Worm (Caenorhabditis elegans) whole organism, L2 larva: Measurements from ENCODE around the gene npr-20.

Experiments used
- F13H6.1 ChIP-seq: sonication (generic microtip); optimal IDR thresholded peaks from 2 replicates; lab custom pipeline; 2016; ENCODE audit warnings: missing genetic modification characterization, missing compliant biosample characterization
- Y55F3AM.14 ChIP-seq: fragments of 200-800 bp; sonication (Bioruptor generic); optimal IDR thresholded peaks from 2 replicates; lab custom pipeline; 2018; ENCODE audit warnings: mild to moderate bottlenecking, missing genetic modification characterization, missing compliant biosample characterization
- ZK546.5 ChIP-seq: sonication (generic microtip); optimal IDR thresholded peaks from 2 replicates; lab custom pipeline; 2017; ENCODE audit warnings: missing biosample characterization, missing genetic modification characterization
- alr-1 ChIP-seq: fragments of 150-350 bp; optimal IDR thresholded peaks from 2 replicates; lab custom pipeline; 2014; ENCODE audit warnings: missing biosample characterization, missing genetic modification characterization
- ama-1 ChIP-seq: fragments of 150-350 bp; optimal IDR thresholded peaks from 2 replicates; lab custom pipeline; 2018; ENCODE audit warnings: inconsistent platforms
- blmp-1 ChIP-seq: sonication (generic microtip); optimal IDR thresholded peaks from 2 replicates; lab custom pipeline; 2017; ENCODE audit warnings: missing genetic modification characterization, mild to moderate bottlenecking, missing compliant biosample characterization, antibody characterized with exemption, moderate library complexity; ENCODE audit not compliant: insufficient read depth
- ceh-82 ChIP-seq: fragments of 150-350 bp; optimal IDR thresholded peaks from 2 replicates; lab custom pipeline; 2014; ENCODE audit warnings: missing biosample characterization, missing genetic modification characterization
- crh-2 ChIP-seq: sonication (generic microtip); optimal IDR thresholded peaks from 2 replicates; lab custom pipeline; 2017; ENCODE audit warnings: missing biosample characterization, missing genetic modification characterization
- dmd-4 ChIP-seq: sonication (generic microtip); optimal IDR thresholded peaks from 2 replicates; lab custom pipeline; 2017; ENCODE audit warnings: missing biosample characterization, missing genetic modification characterization
- elt-1 ChIP-seq: fragments of 150-350 bp; optimal IDR thresholded peaks from 2 replicates; lab custom pipeline; 2014; ENCODE audit warnings: missing biosample characterization, missing genetic modification characterization
- elt-3 ChIP-seq: sonication (generic microtip); optimal IDR thresholded peaks from 2 replicates; lab custom pipeline; 2017; ENCODE audit warnings: missing biosample characterization, missing genetic modification characterization
- fos-1 ChIP-seq: fragments of 150-350 bp; optimal IDR thresholded peaks from 2 replicates; lab custom pipeline; 2014; ENCODE audit warnings: missing biosample characterization, missing genetic modification characterization
- gmeb-1 ChIP-seq: fragments of 150-350 bp; optimal IDR thresholded peaks from 2 replicates; lab custom pipeline; 2014; ENCODE audit warnings: missing biosample characterization, missing genetic modification characterization
- lin-11 ChIP-seq: fragments of 150-350 bp; sonication (generic microtip); optimal IDR thresholded peaks from 2 replicates; lab custom pipeline; 2014; ENCODE audit warnings: missing biosample characterization, missing genetic modification characterization, inconsistent platforms, mixed read lengths
- lin-13 ChIP-seq: fragments of 150-350 bp; optimal IDR thresholded peaks from 2 replicates; lab custom pipeline; 2014; ENCODE audit warnings: missing biosample characterization, missing genetic modification reagents, missing genetic modification characterization
- lin-39 ChIP-seq: fragments of 150-350 bp; optimal IDR thresholded peaks from 2 replicates; lab custom pipeline; 2014; ENCODE audit warnings: missing biosample characterization, missing genetic modification reagents, missing genetic modification characterization
- lsy-2 ChIP-seq, 2 experiments: fragments of 150-350 bp in 1 of 2; sonication (generic microtip) in 1 of 2; optimal IDR thresholded peaks; 2 replicates each; lab custom pipeline; 2014 to 2017; ENCODE audit warnings: missing biosample characterization in 2 of 2, missing genetic modification characterization in 2 of 2
- mab-5 ChIP-seq: fragments of 150-350 bp; optimal IDR thresholded peaks from 2 replicates; lab custom pipeline; 2014; ENCODE audit warnings: missing biosample characterization, missing genetic modification characterization
- mbf-1 ChIP-seq: sonication (generic microtip); optimal IDR thresholded peaks from 2 replicates; lab custom pipeline; 2017; ENCODE audit warnings: missing biosample characterization, missing genetic modification characterization
- mdl-1 ChIP-seq, 2 experiments: fragments of 150-350 bp in 1 of 2; sonication (generic microtip) in 1 of 2; optimal IDR thresholded peaks; 2 replicates each; lab custom pipeline; 2017; ENCODE audit warnings: missing biosample characterization in 2 of 2, missing genetic modification characterization in 2 of 2
- nhr-10 ChIP-seq: sonication (generic microtip); optimal IDR thresholded peaks from 2 replicates; lab custom pipeline; 2017; ENCODE audit warnings: missing biosample characterization, missing genetic modification characterization
- nhr-11 ChIP-seq: fragments of 150-350 bp; optimal IDR thresholded peaks from 2 replicates; lab custom pipeline; 2014; ENCODE audit warnings: missing biosample characterization, missing genetic modification characterization
- nhr-12 ChIP-seq: fragments of 150-350 bp; optimal IDR thresholded peaks from 2 replicates; lab custom pipeline; 2014; ENCODE audit warnings: missing biosample characterization, missing genetic modification characterization
- nhr-129 ChIP-seq: fragments of 150-350 bp; optimal IDR thresholded peaks from 2 replicates; lab custom pipeline; 2014; ENCODE audit warnings: missing biosample characterization, missing genetic modification characterization
- nhr-21 ChIP-seq: fragments of 150-350 bp; optimal IDR thresholded peaks from 2 replicates; lab custom pipeline; 2014; ENCODE audit warnings: missing biosample characterization, missing genetic modification characterization
- nhr-23 ChIP-seq: fragments of 150-350 bp; optimal IDR thresholded peaks from 2 replicates; lab custom pipeline; 2014; ENCODE audit warnings: missing biosample characterization, missing genetic modification reagents, missing genetic modification characterization
- nhr-237 ChIP-seq: fragments of 150-350 bp; optimal IDR thresholded peaks from 2 replicates; lab custom pipeline; 2014; ENCODE audit warnings: missing biosample characterization, missing genetic modification characterization
- nhr-25 ChIP-seq: fragments of 150-350 bp; sonication (generic microtip); optimal IDR thresholded peaks from 3 replicates; lab custom pipeline; 2014; ENCODE audit warnings: missing biosample characterization, missing genetic modification characterization
- nhr-6 ChIP-seq: fragments of 150-350 bp; optimal IDR thresholded peaks from 2 replicates; lab custom pipeline; 2014; ENCODE audit warnings: missing biosample characterization, missing genetic modification characterization
- nhr-77 ChIP-seq: fragments of 150-350 bp; optimal IDR thresholded peaks from 2 replicates; lab custom pipeline; 2014; ENCODE audit warnings: missing biosample characterization, missing genetic modification characterization
- peb-1 ChIP-seq: fragments of 150-350 bp; optimal IDR thresholded peaks from 2 replicates; lab custom pipeline; 2014; ENCODE audit warnings: missing biosample characterization, missing genetic modification characterization
- sem-4 ChIP-seq: fragments of 150-350 bp; optimal IDR thresholded peaks from 2 replicates; lab custom pipeline; 2014; ENCODE audit warnings: missing biosample characterization, missing genetic modification reagents, missing genetic modification characterization
- skn-1 ChIP-seq: sonication (generic microtip); optimal IDR thresholded peaks from 2 replicates; lab custom pipeline; 2017; ENCODE audit warnings: missing biosample characterization, missing genetic modification characterization
- sma-3 ChIP-seq: sonication (generic microtip); optimal IDR thresholded peaks from 2 replicates; lab custom pipeline; 2016; ENCODE audit warnings: missing genetic modification reagents, missing genetic modification characterization, missing compliant biosample characterization
- sma-9 ChIP-seq, 2 experiments: fragments of 150-350 bp in 1 of 2; sonication (generic microtip) in 1 of 2; optimal IDR thresholded peaks; 2 replicates each; lab custom pipeline; 2014 to 2016; ENCODE audit warnings: missing genetic modification characterization in 2 of 2, mild to moderate bottlenecking in 1 of 2, missing biosample characterization in 1 of 2, missing compliant biosample characterization in 1 of 2, missing genetic modification reagents in 1 of 2, moderate library complexity in 1 of 2
- snpc-4 ChIP-seq: fragments of 150-350 bp; optimal IDR thresholded peaks from 2 replicates; lab custom pipeline; 2014; ENCODE audit warnings: missing biosample characterization, missing genetic modification characterization
- unc-39 ChIP-seq: fragments of 150-350 bp; optimal IDR thresholded peaks from 2 replicates; lab custom pipeline; 2014; ENCODE audit warnings: missing biosample characterization, missing genetic modification characterization
- unc-55 ChIP-seq: fragments of 150-350 bp; sonication (generic microtip); optimal IDR thresholded peaks from 3 replicates; lab custom pipeline; 2014; ENCODE audit warnings: missing biosample characterization, missing genetic modification reagents, missing genetic modification characterization
- zag-1 ChIP-seq: fragments of 150-350 bp; optimal IDR thresholded peaks from 2 replicates; lab custom pipeline; 2014; ENCODE audit warnings: missing biosample characterization, missing genetic modification characterization
- ztf-11 ChIP-seq: sonication (generic microtip); optimal IDR thresholded peaks from 2 replicates; lab custom pipeline; 2017; ENCODE audit warnings: missing biosample characterization, missing genetic modification characterization
- ztf-4 ChIP-seq: fragments of 150-350 bp; optimal IDR thresholded peaks from 2 replicates; lab custom pipeline; 2014; ENCODE audit warnings: missing biosample characterization, missing genetic modification characterization

The npr-20 gene

ce11 chrII:8829189-8829588 is 35.8 kb downstream of the npr-20 start, which contains the start of gene F46C5.2:
Gene F46C5.2 (minus strand): TSS chrII:8829289.
- TF ChIP-seq lin-11 (tag; lab: Kevin White, UChicago) (no peak), ZK546.5 (tag; lab: Kevin White, UChicago) (no peak), nhr-10 (tag; lab: Kevin White, UChicago) (no peak), nhr-12 (tag; lab: Kevin White, UChicago) (no peak), sma-3 (GFP tag; lab: Kevin White, UChicago) (no peak), fos-1 (tag; lab: Kevin White, UChicago) (no peak)

ce11 chrII:8825769-8826168 is 39.2 kb downstream of the npr-20 start, which contains the start of gene nas-25:
Gene nas-25 (plus strand): TSS chrII:8826069.
- TF ChIP-seq nhr-237 (tag; lab: Kevin White, UChicago) (no peak), ama-1 (lab: Kevin White, UChicago) (no peak), dmd-4 (no peak), nhr-21 (tag; lab: Kevin White, UChicago) (no peak), skn-1 (tag; lab: Kevin White, UChicago) (no peak), lin-11 (tag; lab: Kevin White, UChicago) (no peak), zag-1 (no peak), alr-1 (tag; lab: Kevin White, UChicago) (no peak)
- TF ChIP-seq, all 48 proteins: peak for 0

- no peak for TF ChIP-seq fos-1 (tag; lab: Kevin White, UChicago)
- peak in 1 of 2 experiments; percentile 10 for TF ChIP-seq lsy-2 (tag; optimal IDR thresholded peaks at IDR 0.05; lab: Kevin White, UChicago)
- no peak for TF ChIP-seq ceh-82 (tag; lab: Kevin White, UChicago)
- peak in 1 of 2 experiments; percentile 45 for TF ChIP-seq mdl-1 (tag; optimal IDR thresholded peaks at IDR 0.05; lab: Kevin White, UChicago)
- no peak for TF ChIP-seq sem-4
- TF ChIP-seq unc-55, result no peak
- peak; percentile 96 for TF ChIP-seq sma-9 (GFP tag; optimal IDR thresholded peaks at IDR 0.05; lab: Kevin White, UChicago)
- TF ChIP-seq sma-9 (tag; optimal IDR thresholded peaks at IDR 0.05; lab: Kevin White, UChicago), result no peak
- TF ChIP-seq nhr-6, result peak; percentile 45
- TF ChIP-seq sma-3 (GFP tag; lab: Kevin White, UChicago), result peak; percentile 69
- no peak for TF ChIP-seq ztf-4
- TF ChIP-seq ztf-11 (tag; lab: Kevin White, UChicago), result no peak
- TF ChIP-seq nhr-21 (tag; lab: Kevin White, UChicago), result peak; percentile 92
- TF ChIP-seq blmp-1, result peak; percentile 53
- TF ChIP-seq snpc-4 (tag; lab: Kevin White, UChicago), result no peak
- no peak for TF ChIP-seq lin-13 (GFP tag; lab: Kevin White, UChicago)
- no peak for TF ChIP-seq mab-5
- peak; percentile 9 for TF ChIP-seq crh-2
- peak; percentile 59 for TF ChIP-seq nhr-25 (tag; lab: Kevin White, UChicago)
- no peak for TF ChIP-seq nhr-10 (tag; lab: Kevin White, UChicago)
- TF ChIP-seq ama-1 (lab: Kevin White, UChicago), result no peak
Measured at ce11 chrII:8822711-8823110, 42.3 kb downstream of the npr-20 start.

ce11 chrII:8821140-8821595 is 43.8 kb downstream of the npr-20 start, which contains the start of gene F46C5.1:
Gene F46C5.1 (minus strand): TSS chrII:8821190.
- no peak for TF ChIP-seq gmeb-1
- TF ChIP-seq, all 48 proteins: peak for 0

ce11 chrII:8820126-8820972 is 44.6 kb downstream of the npr-20 start:
- TF ChIP-seq mab-5 (no peak), gmeb-1 (no peak), lin-13 (GFP tag; lab: Kevin White, UChicago) (no peak), nhr-23 (tag; lab: Kevin White, UChicago) (no peak), nhr-77 (no peak), zag-1 (no peak), nhr-10 (tag; lab: Kevin White, UChicago) (no peak), elt-3 (tag; lab: Kevin White, UChicago) (no peak), snpc-4 (tag; lab: Kevin White, UChicago) (no peak), lin-39 (no peak), skn-1 (tag; lab: Kevin White, UChicago) (no peak), blmp-1 (peak; percentile 10), ZK546.5 (tag; lab: Kevin White, UChicago) (no peak), sem-4 (no peak), peb-1 (tag; lab: Kevin White, UChicago) (no peak), nhr-11 (no peak), Y55F3AM.14 (GFP tag; lab: Kevin White, UChicago) (no peak), unc-39 (tag; lab: Kevin White, UChicago) (no peak), nhr-129 (tag; lab: Kevin White, UChicago) (peak; percentile 1), fos-1 (tag; lab: Kevin White, UChicago) (peak; percentile 37), F13H6.1 (no peak), dmd-4 (no peak), mbf-1 (tag; lab: Kevin White, UChicago) (no peak), elt-1 (tag; lab: Kevin White, UChicago) (no peak), sma-3 (GFP tag; lab: Kevin White, UChicago) (peak; percentile 14), ztf-11 (tag; lab: Kevin White, UChicago) (no peak), sma-9 (GFP tag; optimal IDR thresholded peaks at IDR 0.05; lab: Kevin White, UChicago) (peak; percentile 78), sma-9 (tag; optimal IDR thresholded peaks at IDR 0.05; lab: Kevin White, UChicago) (no peak)
